Worm (Caenorhabditis elegans) whole organism, L2 larva: Measurements from ENCODE around the gene Y69A2AR.22.

Experiments used
- ama-1 ChIP-seq: fragments of 150-350 bp; optimal IDR thresholded peaks from 2 replicates; lab custom pipeline; 2018; ENCODE audit warnings: inconsistent platforms
- ceh-82 ChIP-seq: fragments of 150-350 bp; optimal IDR thresholded peaks from 2 replicates; lab custom pipeline; 2014; ENCODE audit warnings: missing biosample characterization, missing genetic modification characterization
- lin-39 ChIP-seq: fragments of 150-350 bp; optimal IDR thresholded peaks from 2 replicates; lab custom pipeline; 2014; ENCODE audit warnings: missing biosample characterization, missing genetic modification reagents, missing genetic modification characterization
- mdl-1 ChIP-seq, 2 experiments: fragments of 150-350 bp in 1 of 2; sonication (generic microtip) in 1 of 2; optimal IDR thresholded peaks; 2 replicates each; lab custom pipeline; 2017; ENCODE audit warnings: missing biosample characterization in 2 of 2, missing genetic modification characterization in 2 of 2
- nhr-10 ChIP-seq: sonication (generic microtip); optimal IDR thresholded peaks from 2 replicates; lab custom pipeline; 2017; ENCODE audit warnings: missing biosample characterization, missing genetic modification characterization
- nhr-11 ChIP-seq: fragments of 150-350 bp; optimal IDR thresholded peaks from 2 replicates; lab custom pipeline; 2014; ENCODE audit warnings: missing biosample characterization, missing genetic modification characterization

ce11 chrIV:2526836-2527235 lies 19.1 kb upstream of the Y69A2AR.22 start:
- TF ChIP-seq nhr-10 (tag; lab: Kevin White, UChicago) = no peak
- no peak for TF ChIP-seq nhr-11 (tag; lab: Kevin White, UChicago)
- no peak for TF ChIP-seq lin-39
- no peak for TF ChIP-seq mdl-1 (tag; optimal IDR thresholded peaks at IDR 0.05; lab: Kevin White, UChicago)
- no peak for TF ChIP-seq ama-1 (lab: Kevin White, UChicago)
- no peak for TF ChIP-seq ceh-82 (tag; lab: Kevin White, UChicago)
